Worm (Caenorhabditis elegans) whole organism, mixed stage, embryonic: ENCODE measurements around the gene bca-1.

Source experiments
- lin-13 ChIP-seq: fragments of 150-350 bp; optimal IDR thresholded peaks from 2 replicates; lab custom pipeline; 2014; ENCODE audit warnings: missing biosample characterization, missing genetic modification characterization
- lsy-2 ChIP-seq: fragments of 150-350 bp; optimal IDR thresholded peaks from 2 replicates; lab custom pipeline; 2014; ENCODE audit warnings: missing biosample characterization, missing genetic modification characterization
- mls-2 ChIP-seq: sonication (generic microtip); optimal IDR thresholded peaks from 2 replicates; lab custom pipeline; 2016; ENCODE audit warnings: mild to moderate bottlenecking, missing genetic modification characterization, moderate library complexity, missing compliant biosample characterization
- nhr-12 ChIP-seq: fragments of 150-350 bp; optimal IDR thresholded peaks from 2 replicates; lab custom pipeline; 2014; ENCODE audit warnings: missing biosample characterization, missing genetic modification characterization
- snpc-4 ChIP-seq: fragments of 150-350 bp; optimal IDR thresholded peaks from 2 replicates; lab custom pipeline; 2014; ENCODE audit warnings: missing biosample characterization, missing genetic modification characterization
- tbx-8 ChIP-seq: fragments of 200-800 bp; sonication (Bioruptor generic); optimal IDR thresholded peaks from 2 replicates; lab custom pipeline; 2018; ENCODE audit warnings: mild to moderate bottlenecking, missing genetic modification characterization, moderate library complexity, missing compliant biosample characterization
- unc-120 ChIP-seq: sonication (generic microtip); optimal IDR thresholded peaks from 2 replicates; lab custom pipeline; 2017; ENCODE audit warnings: missing genetic modification characterization, missing compliant biosample characterization; ENCODE audit not compliant: poor library complexity, severe bottlenecking
- unc-39 ChIP-seq: fragments of 150-350 bp; optimal IDR thresholded peaks from 2 replicates; lab custom pipeline; 2014; ENCODE audit warnings: missing biosample characterization, missing genetic modification characterization
- unc-62 ChIP-seq: fragments of 150-350 bp; optimal IDR thresholded peaks from 2 replicates; lab custom pipeline; 2014; ENCODE audit warnings: missing biosample characterization, missing genetic modification reagents, missing genetic modification characterization
- ztf-11 ChIP-seq: fragments of 150-350 bp; optimal IDR thresholded peaks from 2 replicates; lab custom pipeline; 2014; ENCODE audit warnings: missing biosample characterization, missing genetic modification characterization

DNA sequence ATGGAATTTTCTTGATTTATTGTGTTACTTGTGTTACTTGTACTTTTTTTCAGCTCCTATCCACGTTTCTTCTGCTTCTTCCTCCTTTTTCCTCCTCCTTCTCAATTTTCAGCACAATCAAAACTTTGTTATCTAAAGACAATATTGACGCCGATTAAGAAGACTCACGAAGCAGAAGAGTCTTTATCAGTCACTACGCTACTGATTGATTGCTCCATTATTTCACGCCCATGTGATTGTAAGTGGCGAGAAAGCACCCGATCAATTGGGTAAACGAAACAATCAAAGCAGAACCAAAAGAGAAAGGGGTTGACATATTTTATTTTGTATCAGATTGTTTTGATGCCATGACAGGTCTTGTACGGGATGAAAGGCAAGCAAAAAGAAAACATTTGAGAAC, 35.3 kb downstream of the bca-1 start, which contains the start of gene T25B2.2:
- TF ChIP-seq snpc-4 (no peak), lin-13 (no peak), lsy-2 (no peak), tbx-8 (no peak), unc-39 (tag; lab: Kevin White, UChicago) (no peak), nhr-12 (tag; lab: Kevin White, UChicago) (no peak), unc-62 (GFP tag; lab: Kevin White, UChicago) (no peak), unc-120 (tag; lab: Kevin White, UChicago) (no peak), mls-2 (no peak), ztf-11 (tag; lab: Kevin White, UChicago) (no peak)
